Fruit fly (Drosophila melanogaster) whole organism, wandering third instar larva: Measurements from ENCODE around the gene CG5062.

ENCODE experiments used
- Abd-B ChIP-seq: fragments of >200 bp; optimal IDR thresholded peaks from 2 replicates; lab custom pipeline; 2017; ENCODE audit warnings: missing biosample characterization, missing genetic modification characterization
- CG32264 ChIP-seq: fragments of 200-800 bp; sonication (Bioruptor generic); optimal IDR thresholded peaks from 2 replicates; lab custom pipeline; 2016; ENCODE audit warnings: missing biosample characterization, missing genetic modification characterization
- CG9705 ChIP-seq: fragments of 200-800 bp; sonication (Bioruptor generic); optimal IDR thresholded peaks from 2 replicates; lab custom pipeline; 2018; ENCODE audit warnings: missing biosample characterization, mild to moderate bottlenecking, missing genetic modification characterization
- CrebA ChIP-seq: fragments of 200-800 bp; sonication (Bioruptor generic); optimal IDR thresholded peaks from 2 replicates; lab custom pipeline; 2016; ENCODE audit warnings: missing biosample characterization, mild to moderate bottlenecking, missing genetic modification characterization, borderline replicate concordance
- GATAd ChIP-seq: sonication (Bioruptor generic); optimal IDR thresholded peaks from 2 replicates; lab custom pipeline; 2016; ENCODE audit warnings: missing biosample characterization, missing genetic modification characterization
- HLH106 ChIP-seq: fragments of 200-800 bp; optimal IDR thresholded peaks from 3 replicates; lab custom pipeline; 2019; ENCODE audit warnings: missing biosample characterization, mild to moderate bottlenecking, missing genetic modification characterization, moderate library complexity
- Hnf4 ChIP-seq: fragments of 200-800 bp; sonication (Bioruptor generic); optimal IDR thresholded peaks from 2 replicates; lab custom pipeline; 2016; ENCODE audit warnings: missing biosample characterization, mild to moderate bottlenecking, missing genetic modification characterization
- Hr78 ChIP-seq: fragments of >200 bp; optimal IDR thresholded peaks from 2 replicates; lab custom pipeline; 2017; ENCODE audit warnings: missing biosample characterization, missing genetic modification characterization
- Hr83 ChIP-seq: fragments of 200-300 bp; sonication (Bioruptor generic); optimal IDR thresholded peaks from 2 replicates; lab custom pipeline; 2016; ENCODE audit warnings: missing biosample characterization, mild to moderate bottlenecking, missing genetic modification characterization, moderate library complexity; ENCODE audit not compliant: poor library complexity, severe bottlenecking
- Mio ChIP-seq: sonication (Bioruptor generic); optimal IDR thresholded peaks from 2 replicates; lab custom pipeline; 2016; ENCODE audit warnings: missing biosample characterization, missing genetic modification characterization
- Myc ChIP-seq: fragments of >200 bp; optimal IDR thresholded peaks from 2 replicates; lab custom pipeline; 2017
- N ChIP-seq: fragments of >200 bp; optimal IDR thresholded peaks from 2 replicates; lab custom pipeline; 2018; ENCODE audit warnings: missing biosample characterization, missing external identifiers, missing genetic modification characterization
- OdsH ChIP-seq: fragments of 200-800 bp; sonication (Bioruptor generic); optimal IDR thresholded peaks from 2 replicates; lab custom pipeline; 2016; ENCODE audit warnings: missing biosample characterization, mild to moderate bottlenecking, missing genetic modification characterization
- Rel ChIP-seq, 2 experiments: fragments of 200-800 bp; sonication (Bioruptor generic) in 1 of 2; optimal IDR thresholded peaks; 2 replicates in 1 of 2; 3 replicates in 1 of 2; lab custom pipeline; 2016 to 2019; ENCODE audit warnings: mild to moderate bottlenecking in 2 of 2, missing biosample characterization in 2 of 2, missing genetic modification characterization in 2 of 2, moderate library complexity in 1 of 2
- Sp1 ChIP-seq: fragments of 200-800 bp; sonication (Bioruptor generic); optimal IDR thresholded peaks from 3 replicates; lab custom pipeline; 2019; ENCODE audit warnings: missing biosample characterization, mild to moderate bottlenecking, missing genetic modification characterization, moderate library complexity
- brk ChIP-seq: fragments of 200-800 bp; sonication (Bioruptor generic); optimal IDR thresholded peaks from 2 replicates; lab custom pipeline; 2016; ENCODE audit warnings: missing biosample characterization, mild to moderate bottlenecking, missing genetic modification characterization
- dl ChIP-seq, 2 experiments: fragments of 175-275, 200-275 bp in 1 of 2; fragments of 200-275 bp in 1 of 2; sonication (Bioruptor generic); optimal IDR thresholded peaks; lab custom pipeline; 2018; ENCODE audit warnings: mild to moderate bottlenecking in 2 of 2, missing biosample characterization in 2 of 2, missing genetic modification characterization in 2 of 2, moderate library complexity in 2 of 2; ENCODE audit not compliant: partially characterized antibody in 2 of 2, insufficient read depth in 1 of 2
- dmrt93B ChIP-seq: fragments of 200-800 bp; sonication (Bioruptor generic); optimal IDR thresholded peaks from 2 replicates; lab custom pipeline; 2018; ENCODE audit warnings: missing biosample characterization, mild to moderate bottlenecking, missing genetic modification characterization
- dsf ChIP-seq: sonication (Bioruptor generic); optimal IDR thresholded peaks from 2 replicates; lab custom pipeline; 2016; ENCODE audit warnings: missing biosample characterization, missing genetic modification characterization, borderline replicate concordance
- ey ChIP-seq: fragments of 200-800 bp; sonication (Bioruptor generic); optimal IDR thresholded peaks from 2 replicates; lab custom pipeline; 2016; ENCODE audit warnings: missing biosample characterization, missing genetic modification characterization
- foxo ChIP-seq, 2 experiments: fragments of 200-800 bp; sonication (Bioruptor generic); optimal IDR thresholded peaks; 2 replicates in 1 of 2; 3 replicates in 1 of 2; lab custom pipeline; 2016 to 2017; ENCODE audit warnings: missing biosample characterization in 2 of 2, missing genetic modification characterization in 2 of 2
- fru ChIP-seq: fragments of 200-800 bp; sonication (Bioruptor generic); optimal IDR thresholded peaks from 3 replicates; lab custom pipeline; 2016; ENCODE audit warnings: missing biosample characterization, mild to moderate bottlenecking, missing genetic modification characterization
- h ChIP-seq: fragments of 200-800 bp; sonication (Bioruptor generic); optimal IDR thresholded peaks from 3 replicates; lab custom pipeline; 2016; ENCODE audit warnings: missing biosample characterization, mild to moderate bottlenecking, missing genetic modification characterization
- lola ChIP-seq: fragments of >200 bp; optimal IDR thresholded peaks from 2 replicates; lab custom pipeline; 2017; ENCODE audit warnings: missing biosample characterization, missing genetic modification characterization
- psq ChIP-seq: fragments of 200-800 bp; sonication (Bioruptor generic); optimal IDR thresholded peaks from 3 replicates; lab custom pipeline; 2017; ENCODE audit warnings: missing biosample characterization, mild to moderate bottlenecking, missing genetic modification characterization, moderate library complexity
- sage ChIP-seq: fragments of 200-800 bp; sonication (Bioruptor generic); optimal IDR thresholded peaks from 2 replicates; lab custom pipeline; 2016; ENCODE audit warnings: missing biosample characterization, mild to moderate bottlenecking, missing genetic modification characterization
- sv ChIP-seq: fragments of 200-800 bp; sonication (Bioruptor generic); optimal IDR thresholded peaks from 3 replicates; lab custom pipeline; 2016; ENCODE audit warnings: missing biosample characterization, missing genetic modification characterization
- tai ChIP-seq: sonication (Bioruptor generic); optimal IDR thresholded peaks from 2 replicates; lab custom pipeline; 2016; ENCODE audit warnings: missing biosample characterization, missing genetic modification characterization
- usp ChIP-seq: fragments of >200 bp; optimal IDR thresholded peaks from 2 replicates; lab custom pipeline; 2017; ENCODE audit warnings: missing biosample characterization, missing genetic modification characterization

CG5062 gene

dm6 chrX:5182269-5182668, at the start of gene CG5062:
Gene CG5062 (minus strand): TSS chrX:5182369.
- TF ChIP-seq h (GFP tag; lab: Kevin White, UChicago), result no peak
- no peak for TF ChIP-seq Abd-B (GFP tag; lab: Kevin White, UChicago)
- TF ChIP-seq tai (GFP tag; lab: Kevin White, UChicago), result no peak
- no peak for TF ChIP-seq CG32264 (GFP tag; lab: Kevin White, UChicago)
- TF ChIP-seq Sp1, result no peak
- no peak for TF ChIP-seq ey (GFP tag; lab: Kevin White, UChicago)
- TF ChIP-seq sage, result no peak
- no peak for TF ChIP-seq CG9705 (GFP tag; lab: Kevin White, UChicago)
- TF ChIP-seq Rel (GFP tag; optimal IDR thresholded peaks at IDR 0.05; lab: Kevin White, UChicago), result no peak
- TF ChIP-seq Rel (tag; optimal IDR thresholded peaks at IDR 0.05; lab: Kevin White, UChicago), result no peak
- TF ChIP-seq OdsH (GFP tag; lab: Kevin White, UChicago), result no peak
- no peak for TF ChIP-seq brk (GFP tag; lab: Kevin White, UChicago)
- no peak for TF ChIP-seq sv
- no peak for TF ChIP-seq Myc (lab: Kevin White, UChicago)
- TF ChIP-seq HLH106, result no peak
- TF ChIP-seq GATAd, result no peak
- TF ChIP-seq dmrt93B, result no peak
- no peak for TF ChIP-seq lola (GFP tag; lab: Kevin White, UChicago)
- no peak for TF ChIP-seq foxo (GFP tag; optimal IDR thresholded peaks at IDR 0.05; lab: Kevin White, UChicago)
- no peak for TF ChIP-seq usp
- no peak for TF ChIP-seq Mio (GFP tag; lab: Kevin White, UChicago)

dm6 chrX:5206152-5206551, 24.0 kb upstream of the CG5062 start:
- TF ChIP-seq usp (no peak), CrebA (GFP tag; lab: Kevin White, UChicago) (no peak), brk (GFP tag; lab: Kevin White, UChicago) (no peak), Rel (GFP tag; optimal IDR thresholded peaks at IDR 0.05; lab: Kevin White, UChicago) (no peak), Rel (tag; optimal IDR thresholded peaks at IDR 0.05; lab: Kevin White, UChicago) (no peak), Hr83 (no peak), OdsH (GFP tag; lab: Kevin White, UChicago) (no peak), dl (GFP tag; optimal IDR thresholded peaks at IDR 0.05; lab: Kevin White, UChicago; ENCODE audit: insufficient read depth in 1 of 2, partially characterized antibody in 2 of 2) (no peak), HLH106 (no peak), dsf (GFP tag; lab: Kevin White, UChicago) (no peak), Sp1 (no peak)

dm6 chrX:5203674-5204073, 21.5 kb upstream of the CG5062 start:
- TF ChIP-seq dsf (GFP tag; lab: Kevin White, UChicago) (no peak), fru (GFP tag; lab: Kevin White, UChicago) (no peak), CG9705 (GFP tag; lab: Kevin White, UChicago) (no peak)

- TF ChIP-seq CG32264 (GFP tag; lab: Kevin White, UChicago) (no peak), fru (GFP tag; lab: Kevin White, UChicago) (no peak), foxo (GFP tag; optimal IDR thresholded peaks at IDR 0.05; lab: Kevin White, UChicago) (no peak), ey (GFP tag; lab: Kevin White, UChicago) (no peak), psq (GFP tag; lab: Kevin White, UChicago) (no peak), Hnf4 (GFP tag; lab: Kevin White, UChicago) (no peak), dl (GFP tag; optimal IDR thresholded peaks at IDR 0.05; lab: Kevin White, UChicago; ENCODE audit: insufficient read depth in 1 of 2, partially characterized antibody in 2 of 2) (no peak), h (GFP tag; lab: Kevin White, UChicago) (no peak), Sp1 (no peak), OdsH (GFP tag; lab: Kevin White, UChicago) (no peak), Myc (lab: Kevin White, UChicago) (no peak)
Observed at dm6 chrX:5189312-5189711, 7.1 kb upstream of the CG5062 start.

dm6 chrX:5187121-5187520, 5.0 kb upstream of the CG5062 start:
- TF ChIP-seq Abd-B (GFP tag; lab: Kevin White, UChicago), result no peak
- TF ChIP-seq N, result no peak
- TF ChIP-seq Mio (GFP tag; lab: Kevin White, UChicago), result no peak
- TF ChIP-seq Hr78 (GFP tag; lab: Kevin White, UChicago), result no peak
- no peak for TF ChIP-seq h (GFP tag; lab: Kevin White, UChicago)
- TF ChIP-seq, all 38 proteins: peak for 0
